Worm (Caenorhabditis elegans): ENCODE measurements around the gene arrd-24.

Gene arrd-24

DNA sequence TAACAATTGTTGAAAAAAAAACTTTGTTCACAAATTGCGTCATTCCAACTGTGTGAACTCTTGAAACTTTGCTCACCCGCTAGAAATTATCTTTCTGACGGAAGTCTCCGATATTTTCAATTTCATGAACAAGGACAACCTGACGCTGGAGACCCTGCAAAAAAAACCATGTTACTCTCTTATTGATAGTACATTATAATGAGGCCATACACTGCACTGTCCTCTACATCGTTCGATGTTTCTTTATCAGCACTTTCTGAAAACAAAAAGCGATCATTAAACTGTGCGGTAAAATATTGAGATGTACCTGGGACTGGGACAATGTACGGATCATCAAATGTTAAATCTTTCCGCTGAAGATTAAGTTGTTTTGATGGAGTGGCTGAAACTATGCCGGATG is 23.2 kb upstream of the arrd-24 start:
- TF ChIP-seq elt-2 (tag; optimal IDR thresholded peaks at IDR 0.05) (peak; percentile 48), unc-39 (tag; optimal IDR thresholded peaks at IDR 0.05) (no peak), pqm-1 (tag; optimal IDR thresholded peaks at IDR 0.05) (peak; percentile 60)

DNA sequence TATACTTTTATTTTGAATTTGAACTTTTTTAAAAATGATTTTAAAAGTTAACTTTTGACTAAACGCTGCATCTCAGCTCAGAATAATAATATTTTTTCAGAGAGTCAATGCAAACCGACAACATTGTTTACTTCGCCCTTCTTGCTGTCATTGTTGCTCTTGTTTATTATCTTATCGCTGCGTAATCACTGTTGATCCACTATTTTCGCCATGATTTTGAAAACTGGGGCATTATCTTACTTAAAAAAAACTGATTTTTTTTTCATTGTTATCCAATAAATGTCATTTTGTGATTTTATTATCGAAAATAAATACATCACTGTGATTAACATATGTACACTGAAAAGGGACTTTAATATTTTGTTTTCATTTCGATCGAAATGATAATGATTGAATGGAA is 22.4 kb upstream of the arrd-24 start:
- TF ChIP-seq ztf-4 (tag; optimal IDR thresholded peaks at IDR 0.05) (no peak), fos-1 (tag; optimal IDR thresholded peaks at IDR 0.05) (no peak), zag-1 (tag; optimal IDR thresholded peaks at IDR 0.05) (no peak), mml-1 (tag; optimal IDR thresholded peaks at IDR 0.05) (no peak), fkh-2 (tag; optimal IDR thresholded peaks at IDR 0.05) (no peak), ceh-28 (tag; optimal IDR thresholded peaks at IDR 0.05) (no peak), unc-39 (tag; optimal IDR thresholded peaks at IDR 0.05) (no peak), aly-2 (tag; optimal IDR thresholded peaks at IDR 0.05) (no peak), lin-15B (tag; optimal IDR thresholded peaks at IDR 0.05) (no peak), mdl-1 (tag; optimal IDR thresholded peaks at IDR 0.05) (no peak), nhr-12 (tag; optimal IDR thresholded peaks at IDR 0.05) (no peak), snpc-4 (tag; optimal IDR thresholded peaks at IDR 0.05) (no peak), elt-3 (tag; optimal IDR thresholded peaks at IDR 0.05) (no peak), ZK546.5 (tag; optimal IDR thresholded peaks at IDR 0.05) (no peak), nhr-237 (tag; optimal IDR thresholded peaks at IDR 0.05) (no peak), R02D3.7 (tag; optimal IDR thresholded peaks at IDR 0.05) (no peak), ceh-9 (tag; optimal IDR thresholded peaks at IDR 0.05) (no peak), daf-12 (tag; optimal IDR thresholded peaks at IDR 0.05) (no peak)

DNA sequence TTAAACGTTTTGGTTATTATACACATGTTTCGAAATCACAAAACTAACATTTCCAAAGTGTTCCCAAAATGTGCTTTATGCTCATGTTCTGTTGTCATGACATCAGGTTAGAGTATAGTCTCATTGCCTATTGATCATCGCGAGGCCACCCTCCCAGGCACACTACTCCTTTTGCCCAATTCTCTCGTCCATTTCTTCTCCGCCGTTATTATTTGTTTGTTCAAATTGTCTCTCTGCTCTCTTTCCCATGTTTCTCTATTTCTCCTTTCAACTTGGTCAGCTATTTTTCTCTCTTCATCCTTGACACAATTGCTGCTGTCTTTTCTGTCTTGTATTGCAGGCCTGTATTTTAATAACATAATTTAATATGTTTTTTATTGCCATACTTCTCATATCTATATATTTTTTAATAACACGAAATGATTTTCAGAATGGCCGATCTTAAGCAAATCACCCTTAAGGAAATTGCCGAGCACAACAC is 21.2 kb upstream of the arrd-24 start, which contains the start of gene cytb-5.1:
Gene cytb-5.1 (plus strand): TSS at position 431 of the 481 bp plus-strand sequence.
- peak; percentile 87 for TF ChIP-seq pha-4 (tag; optimal IDR thresholded peaks at IDR 0.05)
- no peak for TF ChIP-seq aly-2 (tag; optimal IDR thresholded peaks at IDR 0.05)
- no peak for TF ChIP-seq egl-5 (tag; optimal IDR thresholded peaks at IDR 0.05)
- peak; percentile 24 for TF ChIP-seq jun-1 (tag; optimal IDR thresholded peaks at IDR 0.05)
- TF ChIP-seq pqm-1 (tag; optimal IDR thresholded peaks at IDR 0.05) = peak; percentile 71
- peak; percentile 41 for TF ChIP-seq nfya-1 (tag; optimal IDR thresholded peaks at IDR 0.05; ENCODE audit: insufficient read depth)
- TF ChIP-seq nhr-23 (tag; optimal IDR thresholded peaks at IDR 0.05) = peak; percentile 58
- TF ChIP-seq elt-2 (tag; optimal IDR thresholded peaks at IDR 0.05) = peak; percentile 78

DNA sequence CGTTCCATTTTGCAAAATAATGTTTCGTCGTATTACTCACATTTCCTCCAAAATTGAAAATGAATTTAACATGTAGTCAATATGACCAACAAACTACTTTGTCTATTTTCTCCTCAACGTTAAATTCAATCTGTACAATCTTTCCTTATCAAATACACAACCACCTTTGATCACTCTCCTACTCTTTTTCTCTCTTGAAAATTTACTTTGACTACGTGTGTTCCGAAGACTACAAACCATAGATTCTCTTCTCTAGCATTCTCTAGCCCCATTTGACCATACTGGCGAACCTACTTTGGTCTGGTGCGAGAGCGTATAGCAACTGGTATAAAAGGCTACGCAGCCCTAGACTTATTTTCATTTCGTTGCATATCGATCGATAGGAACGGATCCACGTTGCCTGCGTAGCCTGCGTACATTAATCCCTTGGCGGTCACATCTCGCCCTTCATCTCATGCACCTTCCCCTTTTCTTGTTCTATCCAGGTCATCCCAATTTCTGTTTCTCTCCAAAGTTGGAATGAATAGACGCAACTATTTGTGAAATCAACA is 20.0 kb upstream of the arrd-24 start:
- no peak for TF ChIP-seq nhr-43 (tag; optimal IDR thresholded peaks at IDR 0.05; ENCODE audit: poor library complexity, severe bottlenecking)
- peak; percentile 66 for TF ChIP-seq nhr-23 (tag; optimal IDR thresholded peaks at IDR 0.05)
- no peak for TF ChIP-seq aly-2 (tag; optimal IDR thresholded peaks at IDR 0.05)
- TF ChIP-seq pha-4 (tag; optimal IDR thresholded peaks at IDR 0.05) = peak; percentile 21
- TF ChIP-seq fkh-10 (GFP tag; optimal IDR thresholded peaks at IDR 0.05) = no peak
- no peak for TF ChIP-seq nhr-12 (tag; optimal IDR thresholded peaks at IDR 0.05)
- TF ChIP-seq ceh-9 (tag; optimal IDR thresholded peaks at IDR 0.05) = no peak
- peak; percentile 85 for TF ChIP-seq pqm-1 (tag; optimal IDR thresholded peaks at IDR 0.05)
- peak; percentile 72 for TF ChIP-seq ceh-28 (tag; optimal IDR thresholded peaks at IDR 0.05)
- TF ChIP-seq elt-2 (tag; optimal IDR thresholded peaks at IDR 0.05) = peak; percentile 69

DNA sequence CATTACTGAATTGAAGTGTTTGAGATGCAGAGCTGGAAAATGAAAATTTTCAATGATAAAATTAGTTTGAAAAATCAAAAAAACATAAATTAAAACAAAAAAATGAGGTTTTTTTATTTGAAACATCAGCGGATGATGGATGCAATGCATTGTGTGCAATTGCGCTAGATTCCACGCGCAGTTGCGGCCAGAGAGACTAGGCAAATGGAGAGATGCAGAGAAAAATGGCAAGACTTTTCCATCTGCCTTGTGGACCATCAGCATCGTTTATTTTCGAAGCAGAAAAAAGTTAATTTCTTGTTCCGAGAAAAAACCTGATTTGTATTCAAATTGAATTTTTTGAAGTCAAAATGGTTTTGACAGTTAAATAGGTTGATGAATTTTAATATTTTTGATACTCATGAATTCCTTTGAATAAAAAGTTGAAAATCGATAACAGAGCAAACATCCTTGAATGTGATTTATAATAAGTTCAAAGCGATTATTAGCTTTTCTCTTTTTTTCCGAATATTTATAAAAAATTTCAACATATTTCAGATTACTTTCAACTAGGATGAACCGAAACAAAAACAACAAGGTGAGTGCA is 15.6 kb upstream of the arrd-24 start, which contains the start of the genes C31E10.5 and C31E10.6:
Gene C31E10.5 (minus strand): TSS at position 32 of the 586 bp plus-strand sequence.
Gene C31E10.6 (plus strand): TSS at position 536 of the 586 bp plus-strand sequence.
- peak; percentile 10 for TF ChIP-seq snpc-4 (tag; optimal IDR thresholded peaks at IDR 0.05)
- TF ChIP-seq lin-15B (tag; optimal IDR thresholded peaks at IDR 0.05) = peak; percentile 24
- TF ChIP-seq nhr-25 (tag; optimal IDR thresholded peaks at IDR 0.05) = peak; percentile 31
- no peak for TF ChIP-seq nhr-77 (tag; optimal IDR thresholded peaks at IDR 0.05)
- peak; percentile 9 for TF ChIP-seq nhr-23 (tag; optimal IDR thresholded peaks at IDR 0.05)
- TF ChIP-seq tbx-2 (tag; optimal IDR thresholded peaks at IDR 0.05) = no peak
- peak; percentile 11 for TF ChIP-seq elt-2 (tag; optimal IDR thresholded peaks at IDR 0.05)
- TF ChIP-seq nhr-28 (tag; optimal IDR thresholded peaks at IDR 0.05) = no peak
- TF ChIP-seq pha-4 (tag; optimal IDR thresholded peaks at IDR 0.05) = peak; percentile 66
- TF ChIP-seq unc-39 (tag; optimal IDR thresholded peaks at IDR 0.05) = no peak
- TF ChIP-seq hmg-11 (tag; optimal IDR thresholded peaks at IDR 0.05) = peak; percentile 79
- TF ChIP-seq lin-39 (tag; optimal IDR thresholded peaks at IDR 0.05) = peak; percentile 22
- TF ChIP-seq zag-1 (tag; optimal IDR thresholded peaks at IDR 0.05) = no peak
